Worm (Caenorhabditis elegans): Measurements from ENCODE around the gene Y47D3A.21.

ce11 chrIII:11246588-11246987 lies 32.1 kb downstream of the Y47D3A.21 start:
- TF ChIP-seq lin-13 (GFP tag; optimal IDR thresholded peaks at IDR 0.05) (no peak), ZK546.5 (tag; optimal IDR thresholded peaks at IDR 0.05) (no peak), ztf-11 (tag; optimal IDR thresholded peaks at IDR 0.05) (no peak), unc-39 (tag; optimal IDR thresholded peaks at IDR 0.05) (no peak), ama-1 (optimal IDR thresholded peaks at IDR 0.05) (no peak), aly-2 (tag; optimal IDR thresholded peaks at IDR 0.05) (no peak), nhr-11 (tag; optimal IDR thresholded peaks at IDR 0.05) (no peak), nhr-6 (tag; optimal IDR thresholded peaks at IDR 0.05) (no peak), elt-3 (tag; optimal IDR thresholded peaks at IDR 0.05) (no peak), unc-62 (GFP tag; optimal IDR thresholded peaks at IDR 0.05) (no peak), lin-11 (tag; optimal IDR thresholded peaks at IDR 0.05) (no peak), lin-39 (tag; optimal IDR thresholded peaks at IDR 0.05) (no peak)

Measured in whole organism, L2 larva.